Worm (Caenorhabditis elegans) whole organism, mixed stage, embryonic: ENCODE data around the gene nfya-1.

Experiments used
- ceh-83 ChIP-seq: fragments of 200-800 bp; sonication (Bioruptor generic); optimal IDR thresholded peaks from 2 replicates; lab custom pipeline; 2018; ENCODE audit warnings: mild to moderate bottlenecking, missing genetic modification characterization, missing compliant biosample characterization
- drap-1 ChIP-seq: fragments of 200-800 bp; sonication (Bioruptor generic); optimal IDR thresholded peaks from 3 replicates; lab custom pipeline; 2018; ENCODE audit warnings: mild to moderate bottlenecking, missing genetic modification characterization, missing compliant biosample characterization
- lin-13 ChIP-seq: fragments of 150-350 bp; optimal IDR thresholded peaks from 2 replicates; lab custom pipeline; 2014; ENCODE audit warnings: missing biosample characterization, missing genetic modification characterization
- lsy-2 ChIP-seq: fragments of 150-350 bp; optimal IDR thresholded peaks from 2 replicates; lab custom pipeline; 2014; ENCODE audit warnings: missing biosample characterization, missing genetic modification characterization
- nhr-237 ChIP-seq: fragments of 150-350 bp; optimal IDR thresholded peaks from 2 replicates; lab custom pipeline; 2014; ENCODE audit warnings: missing biosample characterization, missing genetic modification characterization
- nhr-28 ChIP-seq: fragments of 150-350 bp; optimal IDR thresholded peaks from 2 replicates; lab custom pipeline; 2014; ENCODE audit warnings: missing biosample characterization, missing genetic modification characterization
- nhr-76 ChIP-seq: sonication (generic microtip); optimal IDR thresholded peaks from 2 replicates; lab custom pipeline; 2017; ENCODE audit warnings: missing biosample characterization, missing genetic modification characterization
- pha-4 ChIP-seq: fragments of 150-350 bp; optimal IDR thresholded peaks from 2 replicates; lab custom pipeline; 2018; ENCODE audit warnings: missing biosample characterization, missing genetic modification reagents, missing genetic modification characterization
- unc-39 ChIP-seq: fragments of 150-350 bp; optimal IDR thresholded peaks from 2 replicates; lab custom pipeline; 2014; ENCODE audit warnings: missing biosample characterization, missing genetic modification characterization
- unc-62 ChIP-seq: fragments of 150-350 bp; optimal IDR thresholded peaks from 2 replicates; lab custom pipeline; 2014; ENCODE audit warnings: missing biosample characterization, missing genetic modification reagents, missing genetic modification characterization

DNA sequence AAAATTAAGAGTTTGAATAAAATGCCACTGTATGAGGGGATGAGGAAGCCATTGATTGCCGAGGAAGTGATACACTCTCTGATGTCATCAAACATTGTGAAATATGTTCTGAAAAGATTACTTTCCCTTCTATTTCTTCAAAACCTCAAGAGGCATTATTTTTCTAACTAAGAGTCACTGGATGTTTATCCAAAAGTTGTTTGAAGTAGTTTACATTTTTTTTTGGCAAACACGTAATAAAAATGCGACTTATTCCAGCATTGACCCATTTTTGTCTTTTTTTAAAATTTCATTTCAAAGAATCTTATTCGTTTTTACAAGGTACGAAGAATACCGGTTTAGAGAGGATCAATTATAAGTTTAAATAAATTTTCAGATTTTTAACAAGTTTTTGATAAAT lies 39.4 kb downstream of the nfya-1 start, which contains the start of gene Y62H9A.11:
- TF ChIP-seq nhr-76 (tag; lab: Kevin White, UChicago) (no peak), lsy-2 (tag; lab: Kevin White, UChicago) (no peak), nhr-237 (tag; lab: Kevin White, UChicago) (no peak), unc-39 (no peak), nhr-28 (tag; lab: Kevin White, UChicago) (no peak), pha-4 (tag; lab: Kevin White, UChicago) (no peak), lin-13 (tag; lab: Kevin White, UChicago) (no peak), ceh-83 (GFP tag; lab: Kevin White, UChicago) (no peak), unc-62 (no peak), drap-1 (GFP tag; lab: Kevin White, UChicago) (no peak)
